Fruit fly (Drosophila melanogaster) whole organism: ENCODE measurements around the gene CG34316.
A peak's percentile ranks its signal among the peaks of the same experiment; 100 is the strongest.

Source experiments
- pan ChIP-seq: fragments of >200 bp; optimal IDR thresholded peaks from 2 replicates; lab custom pipeline; 2017
- psq ChIP-seq: fragments of >200 bp; optimal IDR thresholded peaks from 2 replicates; lab custom pipeline; 2017

dm6 chr3R:15229329-15229876 lies 982 bp upstream of the CG34316 start, which contains the start of the genes Art3 and mRpS10:
- no peak for TF ChIP-seq psq
- TF ChIP-seq pan (lab: Kevin White, UChicago): peak; percentile 98
